Worm (Caenorhabditis elegans): ENCODE results near the gene F42F12.11.

F42F12.11 gene

ce11 chrX:12343279-12343678, 3.5 kb upstream of the F42F12.11 start, which contains the start of the genes nspc-9 and nspc-10:
Gene nspc-9, minus strand, starts transcription at chrX:12343379.
Gene nspc-10, plus strand, starts transcription at chrX:12343609.
- no peak for TF ChIP-seq T20F7.1 (GFP tag; optimal IDR thresholded peaks at IDR 0.05)
- TF ChIP-seq rbr-2 (tag; optimal IDR thresholded peaks at IDR 0.05) = no peak
- TF ChIP-seq lin-39 (tag; optimal IDR thresholded peaks at IDR 0.05) = no peak
- TF ChIP-seq Y48G9A.11 (GFP tag; IDR thresholded peaks at IDR 0.05) = no peak
- TF ChIP-seq daf-8 (GFP tag; IDR thresholded peaks at IDR 0.05) = no peak

ce11 chrX:12347822-12348221, 993 bp downstream of the F42F12.11 start:
- TF ChIP-seq ceh-82 (tag; optimal IDR thresholded peaks at IDR 0.05) (no peak), R02D3.7 (tag; optimal IDR thresholded peaks at IDR 0.05) (no peak), snpc-1.2 (GFP tag; IDR thresholded peaks at IDR 0.05) (peak; percentile 89), arid-1 (GFP tag; conservative IDR thresholded peaks at IDR 0.05) (peak; percentile 52; the same call in 1 of the 2 replicates), ceh-28 (tag; optimal IDR thresholded peaks at IDR 0.05) (no peak), jun-1 (tag; optimal IDR thresholded peaks at IDR 0.05) (no peak), php-3 (GFP tag; IDR thresholded peaks at IDR 0.05) (no peak; the same call in 1 of the 2 replicates), hlh-30 (tag; optimal IDR thresholded peaks at IDR 0.05; ENCODE audit: insufficient read depth) (peak; percentile 27), egl-43 (GFP tag; IDR thresholded peaks at IDR 0.05) (no peak; the same call in none of the 2 replicates), mdt-29 (GFP tag; IDR thresholded peaks at IDR 0.05) (no peak), zfp-3 (GFP tag; conservative IDR thresholded peaks at IDR 0.05) (0 out of 2 replicates have a peak, but pooled peaks have one; percentile 53), pqm-1 (tag; optimal IDR thresholded peaks at IDR 0.05) (no peak), saeg-2 (GFP tag; IDR thresholded peaks at IDR 0.05) (peak; percentile 62; the same call in 1 of the 2 replicates), sdz-12 (GFP tag; optimal IDR thresholded peaks at IDR 0.05) (no peak), daf-8 (GFP tag; IDR thresholded peaks at IDR 0.05) (no peak), nhr-48 (tag; optimal IDR thresholded peaks at IDR 0.05) (no peak), gei-8 (GFP tag; optimal IDR thresholded peaks at IDR 0.05) (no peak), F37D6.2 (tag; optimal IDR thresholded peaks at IDR 0.05) (no peak), dmd-8 (GFP tag; IDR thresholded peaks at IDR 0.05) (peak; percentile 80), dmd-6 (GFP tag; IDR thresholded peaks at IDR 0.05) (peak; percentile 54), T26A8.4 (GFP tag; IDR thresholded peaks at IDR 0.05) (peak; percentile 50), hmg-1.1 (GFP tag; IDR thresholded peaks at IDR 0.05) (peak; percentile 78), T20F7.1 (GFP tag; optimal IDR thresholded peaks at IDR 0.05) (no peak), nhr-42 (GFP tag; IDR thresholded peaks at IDR 0.05) (no peak), nhr-28 (tag; optimal IDR thresholded peaks at IDR 0.05) (peak; percentile 56), dve-1 (tag; optimal IDR thresholded peaks at IDR 0.05; ENCODE audit: insufficient read depth) (no peak), ztf-7 (tag; optimal IDR thresholded peaks at IDR 0.05) (peak; percentile 28), madf-9 (GFP tag; conservative IDR thresholded peaks at IDR 0.05) (peak; percentile 85), lim-7 (GFP tag; IDR thresholded peaks at IDR 0.05) (peak; percentile 85), F49E8.2 (tag; optimal IDR thresholded peaks at IDR 0.05; ENCODE audit: borderline replicate concordance) (no peak), lin-1 (GFP tag; IDR thresholded peaks at IDR 0.05) (no peak), nhr-77 (tag; optimal IDR thresholded peaks at IDR 0.05) (no peak), fkh-10 (GFP tag; optimal IDR thresholded peaks at IDR 0.05) (no peak), nhr-25 (tag; optimal IDR thresholded peaks at IDR 0.05; ENCODE audit: borderline replicate concordance, insufficient read depth) (no peak), zfp-2 (tag; optimal IDR thresholded peaks at IDR 0.05) (no peak), hlh-11 (tag; optimal IDR thresholded peaks at IDR 0.05) (peak; percentile 51), madf-5 (GFP tag; IDR thresholded peaks at IDR 0.05) (no peak), nhr-76 (tag; optimal IDR thresholded peaks at IDR 0.05) (no peak), spr-1 (tag; optimal IDR thresholded peaks at IDR 0.05) (peak; percentile 10), ceh-32 (tag; optimal IDR thresholded peaks at IDR 0.05; ENCODE audit: poor library complexity) (no peak), nhr-6 (tag; optimal IDR thresholded peaks at IDR 0.05) (peak; percentile 32), spr-3 (GFP tag; optimal IDR thresholded peaks at IDR 0.05) (peak; percentile 35), Y48G9A.11 (GFP tag; IDR thresholded peaks at IDR 0.05) (peak; percentile 67), fos-1 (tag; optimal IDR thresholded peaks at IDR 0.05) (no peak), Y5F2A.4 (GFP tag; optimal IDR thresholded peaks at IDR 0.05) (no peak), daf-16 (GFP tag; optimal IDR thresholded peaks at IDR 0.05) (peak; percentile 22 to 59), daf-16 (tag; optimal IDR thresholded peaks at IDR 0.05) (peak; percentile 67)

Data from whole organism, L4 larva.